Worm (Caenorhabditis elegans) whole organism, L1 larva: ENCODE data around the gene ilys-3.

Experiments used
- C16A3.4 ChIP-seq: fragments of 150-350 bp; optimal IDR thresholded peaks from 2 replicates; lab custom pipeline; 2014; ENCODE audit warnings: missing biosample characterization, missing genetic modification characterization
- Y116A8C.19 ChIP-seq: sonication (generic microtip); optimal IDR thresholded peaks from 2 replicates; lab custom pipeline; 2016; ENCODE audit warnings: missing compliant biosample characterization, missing genetic modification characterization, borderline replicate concordance
- alr-1 ChIP-seq: fragments of 200-800 bp; sonication (Bioruptor generic); optimal IDR thresholded peaks from 2 replicates; lab custom pipeline; 2018; ENCODE audit warnings: borderline replicate concordance, mild to moderate bottlenecking, missing genetic modification characterization, missing compliant biosample characterization
- ceh-63 ChIP-seq: fragments of 200-800 bp; sonication (Bioruptor generic); optimal IDR thresholded peaks from 2 replicates; lab custom pipeline; 2018; ENCODE audit warnings: mild to moderate bottlenecking, missing genetic modification characterization, missing compliant biosample characterization
- ceh-8 ChIP-seq: fragments of 200-800 bp; sonication (Bioruptor generic); optimal IDR thresholded peaks from 2 replicates; lab custom pipeline; 2018; ENCODE audit warnings: mild to moderate bottlenecking, missing genetic modification characterization, moderate library complexity, missing compliant biosample characterization
- ceh-82 ChIP-seq, 3 experiments: fragments of 150-350 bp in 1 of 3; sonication (generic microtip) in 2 of 3; optimal IDR thresholded peaks; 2 replicates each; lab custom pipeline; 2014 to 2017; ENCODE audit warnings: missing biosample characterization in 3 of 3, missing genetic modification characterization in 3 of 3
- ceh-90 ChIP-seq: sonication (generic microtip); optimal IDR thresholded peaks from 2 replicates; lab custom pipeline; 2016; ENCODE audit warnings: missing genetic modification characterization, missing compliant biosample characterization
- dpl-1 ChIP-seq, 3 experiments: fragments of 150-350 bp in 2 of 3; sonication (generic microtip) in 1 of 3; optimal IDR thresholded peaks; 2 replicates each; lab custom pipeline; 2014 to 2017; ENCODE audit warnings: missing biosample characterization in 3 of 3, missing genetic modification characterization in 3 of 3, missing genetic modification reagents in 3 of 3
- efl-1 ChIP-seq, 4 experiments: fragments of 150-350 bp; optimal IDR thresholded peaks in 3 of 4; peaks in 1 of 4; 1 replicate in 1 of 4; 2 replicates in 3 of 4; lab custom pipeline; 2014; ENCODE audit warnings: missing biosample characterization in 2 of 4, missing genetic modification characterization in 2 of 4, missing genetic modification reagents in 2 of 4
- efl-3 ChIP-seq: fragments of 200-800 bp; sonication (Bioruptor generic); optimal IDR thresholded peaks from 2 replicates; lab custom pipeline; 2018; ENCODE audit warnings: mild to moderate bottlenecking, missing genetic modification characterization, missing compliant biosample characterization
- elt-2 ChIP-seq: sonication (generic microtip); optimal IDR thresholded peaks from 2 replicates; lab custom pipeline; 2016; ENCODE audit warnings: missing genetic modification characterization, mild to moderate bottlenecking, inconsistent platforms, missing compliant biosample characterization, missing genetic modification reagents
- elt-3 ChIP-seq, 6 experiments: fragments of 150-350 bp in 1 of 6; sonication (generic microtip); optimal IDR thresholded peaks; 2 replicates each; lab custom pipeline; 2017 to 2018; ENCODE audit warnings: missing biosample characterization in 6 of 6, missing genetic modification characterization in 6 of 6, inconsistent platforms in 1 of 6
- fkh-4 ChIP-seq: sonication (generic microtip); optimal IDR thresholded peaks from 2 replicates; lab custom pipeline; 2016; ENCODE audit warnings: missing compliant biosample characterization, missing genetic modification characterization, borderline replicate concordance
- isw-1 ChIP-seq: fragments of 200-800 bp; sonication (Bioruptor generic); IDR thresholded peaks from 2 replicates; pipeline ENCODE4 v1.3.6; 2022; ENCODE audit warnings: missing genetic modification characterization, missing compliant biosample characterization
- jun-1 ChIP-seq: fragments of 150-350 bp; optimal IDR thresholded peaks from 2 replicates; lab custom pipeline; 2014; ENCODE audit warnings: missing biosample characterization, missing genetic modification reagents, missing genetic modification characterization
- lin-14 ChIP-seq: fragments of 200-800 bp; sonication (Bioruptor generic); optimal IDR thresholded peaks from 2 replicates; lab custom pipeline; 2018; ENCODE audit warnings: mild to moderate bottlenecking, missing genetic modification characterization, moderate library complexity, missing compliant biosample characterization
- lin-35 ChIP-seq, 2 experiments: fragments of 150-350 bp; optimal IDR thresholded peaks; 2 replicates each; lab custom pipeline; 2014; ENCODE audit warnings: missing biosample characterization in 2 of 2, missing genetic modification characterization in 2 of 2, missing genetic modification reagents in 2 of 2
- lsy-2 ChIP-seq, 2 experiments: fragments of 150-350 bp; optimal IDR thresholded peaks; 2 replicates each; lab custom pipeline; 2014; ENCODE audit warnings: missing biosample characterization in 2 of 2, missing genetic modification characterization in 2 of 2
- mab-9 ChIP-seq: fragments of 200-800 bp; sonication (Bioruptor generic); IDR thresholded peaks from 2 replicates; pipeline ENCODE4 v1.3.6; 2022; ENCODE audit warnings: missing genetic modification reagents, missing genetic modification characterization, missing compliant biosample characterization
- mep-1 ChIP-seq: fragments of 150-350 bp; optimal IDR thresholded peaks from 2 replicates; lab custom pipeline; 2014; ENCODE audit warnings: missing biosample characterization, missing genetic modification characterization
- nhr-20 ChIP-seq: sonication (generic microtip); optimal IDR thresholded peaks from 2 replicates; lab custom pipeline; 2016; ENCODE audit warnings: mild to moderate bottlenecking, missing genetic modification characterization, missing compliant biosample characterization
- nhr-47 ChIP-seq: sonication (generic microtip); optimal IDR thresholded peaks from 2 replicates; lab custom pipeline; 2016; ENCODE audit warnings: mild to moderate bottlenecking, missing genetic modification characterization, moderate library complexity, missing compliant biosample characterization
- nhr-71 ChIP-seq: sonication (generic microtip); optimal IDR thresholded peaks from 2 replicates; lab custom pipeline; 2016; ENCODE audit warnings: mild to moderate bottlenecking, missing genetic modification characterization, moderate library complexity, missing compliant biosample characterization
- nhr-76 ChIP-seq: sonication (generic microtip); optimal IDR thresholded peaks from 2 replicates; lab custom pipeline; 2017; ENCODE audit warnings: missing biosample characterization, missing genetic modification characterization
- nhr-77 ChIP-seq: fragments of 150-350 bp; optimal IDR thresholded peaks from 2 replicates; lab custom pipeline; 2014; ENCODE audit warnings: missing biosample characterization, missing genetic modification characterization
- nhr-85 ChIP-seq: sonication (generic microtip); peaks from one replicate; lab custom pipeline; 2016; ENCODE audit warnings: missing genetic modification characterization, inconsistent platforms, missing compliant biosample characterization
- nhr-90 ChIP-seq: sonication (generic microtip); optimal IDR thresholded peaks from 2 replicates; lab custom pipeline; 2016; ENCODE audit warnings: mild to moderate bottlenecking, missing genetic modification characterization, missing compliant biosample characterization; ENCODE audit not compliant: poor library complexity
- pqm-1 ChIP-seq: sonication (generic microtip); optimal IDR thresholded peaks from 3 replicates; lab custom pipeline; 2017; ENCODE audit warnings: missing biosample characterization, missing genetic modification characterization
- skn-1 ChIP-seq: fragments of 150-350 bp; optimal IDR thresholded peaks from 2 replicates; lab custom pipeline; 2014; ENCODE audit warnings: missing biosample characterization, missing genetic modification characterization
- snu-23 ChIP-seq: sonication (generic microtip); optimal IDR thresholded peaks from 2 replicates; lab custom pipeline; 2016; ENCODE audit warnings: missing genetic modification characterization, missing compliant biosample characterization
- sox-4 ChIP-seq: sonication (generic microtip); optimal IDR thresholded peaks from 2 replicates; lab custom pipeline; 2016; ENCODE audit warnings: missing genetic modification characterization, missing compliant biosample characterization
- sup-37 ChIP-seq: fragments of 200-800 bp; sonication (Bioruptor generic); optimal IDR thresholded peaks from 2 replicates; lab custom pipeline; 2018; ENCODE audit warnings: mild to moderate bottlenecking, missing genetic modification characterization, missing compliant biosample characterization
- tbx-2 ChIP-seq: sonication (generic microtip); optimal IDR thresholded peaks from 2 replicates; lab custom pipeline; 2016; ENCODE audit warnings: missing genetic modification characterization, missing compliant biosample characterization
- unc-30 ChIP-seq: sonication (generic microtip); optimal IDR thresholded peaks from 2 replicates; lab custom pipeline; 2017; ENCODE audit warnings: missing biosample characterization, missing genetic modification characterization
- unc-62 ChIP-seq: fragments of 150-350 bp; optimal IDR thresholded peaks from 2 replicates; lab custom pipeline; 2014; ENCODE audit warnings: missing biosample characterization, missing genetic modification reagents, missing genetic modification characterization
- unc-86 ChIP-seq: sonication (generic microtip); optimal IDR thresholded peaks from 2 replicates; lab custom pipeline; 2016; ENCODE audit warnings: missing genetic modification characterization, missing compliant biosample characterization
- unc-98 ChIP-seq: fragments of 200-800 bp; sonication (Bioruptor generic); IDR thresholded peaks from 2 replicates; pipeline ENCODE4 v1.3.6; 2022; ENCODE audit warnings: missing genetic modification characterization, missing compliant biosample characterization
- vab-15 ChIP-seq: sonication (generic microtip); optimal IDR thresholded peaks from 2 replicates; lab custom pipeline; 2017; ENCODE audit warnings: missing genotype, mild to moderate bottlenecking, missing genetic modification characterization, missing compliant biosample characterization
- xbp-1 ChIP-seq: sonication (generic microtip); optimal IDR thresholded peaks from 2 replicates; lab custom pipeline; 2016; ENCODE audit warnings: missing genetic modification characterization, missing compliant biosample characterization
- zip-4 ChIP-seq: fragments of 200-800 bp; sonication (Bioruptor generic); optimal IDR thresholded peaks from 2 replicates; lab custom pipeline; 2018; ENCODE audit warnings: mild to moderate bottlenecking, missing genetic modification characterization, moderate library complexity, missing compliant biosample characterization
- ztf-4 ChIP-seq: fragments of 150-350 bp; optimal IDR thresholded peaks from 2 replicates; lab custom pipeline; 2014; ENCODE audit warnings: missing biosample characterization, missing genetic modification characterization

Gene ilys-3

ce11 chrIV:2495118-2495785 is 31.0 kb downstream of the ilys-3 start, which contains the start of the genes ccdc-12 and Y69A2AR.18 (continued):
- peak; percentile 63 for TF ChIP-seq nhr-85 (tag; lab: Kevin White, UChicago)
- TF ChIP-seq nhr-90 (tag; lab: Kevin White, UChicago): peak; percentile 34
- no peak for TF ChIP-seq ceh-63
- no peak for TF ChIP-seq alr-1 (tag; lab: Kevin White, UChicago)
- no peak for TF ChIP-seq unc-62 (GFP tag; lab: Kevin White, UChicago)
- TF ChIP-seq pqm-1 (tag; lab: Kevin White, UChicago): no peak
- no peak for TF ChIP-seq unc-30
- no peak for TF ChIP-seq zip-4
- TF ChIP-seq nhr-47: peak; percentile 76
- no peak for TF ChIP-seq nhr-77 (tag; lab: Kevin White, UChicago)
- peak; percentile 77 to 84 for TF ChIP-seq efl-1 (optimal IDR thresholded peaks at IDR 0.05; lab: Kevin White, UChicago)
- TF ChIP-seq efl-1 (GFP tag; optimal IDR thresholded peaks at IDR 0.05 in 1 of 2; lab: Kevin White, UChicago): peak; percentile 75 to 97
- peak; percentile 45 for TF ChIP-seq nhr-20 (tag; lab: Kevin White, UChicago)
- no peak for TF ChIP-seq mab-9 (GFP tag; lab: Robert Waterston, UW)
- TF ChIP-seq dpl-1 (GFP tag; optimal IDR thresholded peaks at IDR 0.05; lab: Kevin White, UChicago): peak; percentile 64 to 78 (median 72)
- TF ChIP-seq nhr-71: peak; percentile 76
- no peak for TF ChIP-seq fkh-4
- TF ChIP-seq ceh-90: no peak
- peak; percentile 75 for TF ChIP-seq snu-23 (GFP tag; lab: Kevin White, UChicago)
- no peak for TF ChIP-seq Y116A8C.19 (tag; lab: Kevin White, UChicago)
- TF ChIP-seq ztf-4 (tag; lab: Kevin White, UChicago): no peak
- TF ChIP-seq vab-15 (tag; lab: Kevin White, UChicago): no peak
- TF ChIP-seq isw-1 (GFP tag; lab: Robert Waterston, UW): peak; percentile 72
- peak in 1 of 6 experiments; percentile 53 for TF ChIP-seq elt-3 (tag; optimal IDR thresholded peaks at IDR 0.05; lab: Kevin White, UChicago)
- TF ChIP-seq unc-86 (tag; lab: Kevin White, UChicago): peak; percentile 48
- peak; percentile 63 for TF ChIP-seq tbx-2 (tag; lab: Kevin White, UChicago)
- TF ChIP-seq sup-37 (GFP tag; lab: Kevin White, UChicago): no peak
- peak; percentile 60 for TF ChIP-seq xbp-1 (tag; lab: Kevin White, UChicago)
- no peak for TF ChIP-seq nhr-76
- peak; percentile 67 for TF ChIP-seq C16A3.4 (tag; lab: Kevin White, UChicago)
- TF ChIP-seq lin-14 (GFP tag; lab: Kevin White, UChicago): no peak
- TF ChIP-seq mep-1 (tag; lab: Kevin White, UChicago): peak; percentile 54
- no peak for TF ChIP-seq elt-2 (tag; lab: Kevin White, UChicago)
- no peak for TF ChIP-seq unc-98 (GFP tag; lab: Robert Waterston, UW)
- TF ChIP-seq jun-1 (tag; lab: Kevin White, UChicago): no peak
- no peak for TF ChIP-seq ceh-8
- TF ChIP-seq efl-3 (GFP tag; lab: Kevin White, UChicago): no peak
- peak; percentile 58 for TF ChIP-seq skn-1 (tag; lab: Kevin White, UChicago)
- TF ChIP-seq lsy-2 (tag; optimal IDR thresholded peaks at IDR 0.05; lab: Kevin White, UChicago): peak; percentile 98
- TF ChIP-seq sox-4 (tag; lab: Kevin White, UChicago): no peak
- peak; percentile 52 to 78 (median 76) for TF ChIP-seq ceh-82 (tag; optimal IDR thresholded peaks at IDR 0.05; lab: Kevin White, UChicago)
- TF ChIP-seq lin-35 (GFP tag; optimal IDR thresholded peaks at IDR 0.05; lab: Kevin White, UChicago): peak; percentile 74 to 82
